ENCODE assay signal across 4 worm cellular contexts in the genomic region with DNA sequence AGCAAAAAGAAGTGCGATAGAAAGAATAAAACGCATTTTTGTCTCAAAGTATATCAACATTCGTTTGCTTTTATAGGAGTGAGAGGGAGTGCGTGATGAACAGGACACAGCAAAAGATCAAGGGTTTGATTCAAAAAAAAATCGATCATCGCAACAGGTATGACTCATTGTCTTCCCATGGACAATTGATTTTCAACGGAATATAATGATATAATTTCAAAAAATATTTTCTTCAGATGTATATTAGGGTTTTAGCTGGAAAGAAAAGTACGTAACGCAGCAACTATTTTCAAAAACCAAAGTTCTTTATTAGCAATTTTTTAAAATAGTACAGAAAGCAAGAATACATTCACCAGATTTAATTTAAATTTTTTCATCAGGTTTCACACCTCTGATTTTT.
TF ChIP-seq lines count a peak whose summit lies in the region.

A gene (minus strand): TSS at position 101 of the 400 bp plus-strand sequence.

TF ChIP-seq in whole organism, L1 larva, 84 proteins besides CTCF, POLR2A, EP300 and RAD21:
- TF ChIP-seq nhr-85 (tag; lab: Kevin White, UChicago) (peak; percentile 73), elt-3 (tag; optimal IDR thresholded peaks at IDR 0.05; lab: Kevin White, UChicago) (no peak), fkh-10 (GFP tag; optimal IDR thresholded peaks at IDR 0.05; lab: Kevin White, UChicago) (no peak), grh-1 (GFP tag; IDR thresholded peaks at IDR 0.05; lab: Robert Waterston, UW) (no peak), rnt-1 (tag; optimal IDR thresholded peaks at IDR 0.05; lab: Kevin White, UChicago) (no peak), pax-3 (tag; optimal IDR thresholded peaks at IDR 0.05; lab: Kevin White, UChicago) (no peak), blmp-1 (tag; optimal IDR thresholded peaks at IDR 0.05; lab: Kevin White, UChicago) (peak; percentile 24), ztf-4 (tag; optimal IDR thresholded peaks at IDR 0.05; lab: Kevin White, UChicago) (no peak), xbp-1 (tag; optimal IDR thresholded peaks at IDR 0.05; lab: Kevin White, UChicago) (no peak), nhr-77 (tag; optimal IDR thresholded peaks at IDR 0.05; lab: Kevin White, UChicago) (no peak), dsc-1 (tag; optimal IDR thresholded peaks at IDR 0.05; lab: Kevin White, UChicago) (no peak)

TF ChIP-seq in whole organism, L2 larva, 48 proteins besides CTCF, POLR2A, EP300 and RAD21:
- TF ChIP-seq nhr-10 (tag; optimal IDR thresholded peaks at IDR 0.05; lab: Kevin White, UChicago) (no peak), mab-5 (tag; optimal IDR thresholded peaks at IDR 0.05; lab: Kevin White, UChicago) (no peak), unc-55 (GFP tag; optimal IDR thresholded peaks at IDR 0.05; lab: Kevin White, UChicago) (no peak), nhr-237 (tag; optimal IDR thresholded peaks at IDR 0.05; lab: Kevin White, UChicago) (no peak), lin-11 (tag; optimal IDR thresholded peaks at IDR 0.05; lab: Kevin White, UChicago) (no peak), fos-1 (tag; optimal IDR thresholded peaks at IDR 0.05; lab: Kevin White, UChicago) (peak; percentile 22), nhr-6 (tag; optimal IDR thresholded peaks at IDR 0.05; lab: Kevin White, UChicago) (no peak), alr-1 (tag; optimal IDR thresholded peaks at IDR 0.05; lab: Kevin White, UChicago) (no peak), sma-3 (GFP tag; optimal IDR thresholded peaks at IDR 0.05; lab: Kevin White, UChicago) (peak; percentile 15), ceh-16 (tag; optimal IDR thresholded peaks at IDR 0.05; lab: Kevin White, UChicago) (no peak), unc-39 (tag; optimal IDR thresholded peaks at IDR 0.05; lab: Kevin White, UChicago) (no peak)

TF ChIP-seq in whole organism, L3 larva, 47 proteins besides CTCF, POLR2A, EP300 and RAD21:
- TF ChIP-seq egl-27 (tag; optimal IDR thresholded peaks at IDR 0.05; lab: Kevin White, UChicago): no peak
- peak; percentile 10 for TF ChIP-seq hmg-11 (tag; optimal IDR thresholded peaks at IDR 0.05; lab: Kevin White, UChicago)

TF ChIP-seq in whole organism, L4 larva, 104 proteins besides CTCF, POLR2A, EP300 and RAD21:
- TF ChIP-seq nhr-6 (tag; optimal IDR thresholded peaks at IDR 0.05; lab: Kevin White, UChicago) (no peak), lim-7 (GFP tag; IDR thresholded peaks at IDR 0.05; lab: Robert Waterston, UW) (no peak), cey-2 (tag; optimal IDR thresholded peaks at IDR 0.05; lab: Kevin White, UChicago; ENCODE audit: borderline replicate concordance, insufficient read depth) (no peak), madf-5 (GFP tag; IDR thresholded peaks at IDR 0.05; lab: Robert Waterston, UW) (no peak), fkh-10 (GFP tag; optimal IDR thresholded peaks at IDR 0.05; lab: Kevin White, UChicago) (no peak), ama-1 (optimal IDR thresholded peaks at IDR 0.05; lab: Kevin White, UChicago) (no peak), unc-130 (GFP tag; optimal IDR thresholded peaks at IDR 0.05; lab: Kevin White, UChicago) (no peak), lin-38 (GFP tag; IDR thresholded peaks at IDR 0.05; lab: Robert Waterston, UW) (no peak), ceh-20 (GFP tag; IDR thresholded peaks at IDR 0.05; lab: Robert Waterston, UW) (no peak), aha-1 (tag; lab: Kevin White, UChicago) (peak; percentile 34), skn-1 (tag; optimal IDR thresholded peaks at IDR 0.05; lab: Kevin White, UChicago) (no peak), fos-1 (tag; optimal IDR thresholded peaks at IDR 0.05; lab: Kevin White, UChicago) (no peak), saeg-2 (GFP tag; IDR thresholded peaks at IDR 0.05; lab: Robert Waterston, UW) (no peak), dve-1 (tag; optimal IDR thresholded peaks at IDR 0.05; lab: Kevin White, UChicago; ENCODE audit: insufficient read depth) (peak; percentile 3), nhr-77 (tag; optimal IDR thresholded peaks at IDR 0.05; lab: Kevin White, UChicago) (no peak), hmg-1.1 (GFP tag; IDR thresholded peaks at IDR 0.05; lab: Robert Waterston, UW) (no peak), nhr-28 (tag; optimal IDR thresholded peaks at IDR 0.05; lab: Kevin White, UChicago) (peak; percentile 7), dmd-9 (GFP tag; IDR thresholded peaks at IDR 0.05; lab: Robert Waterston, UW) (no peak), daf-19 (GFP tag; conservative IDR thresholded peaks at IDR 0.05; lab: Robert Waterston, UW) (no peak), lin-13 (GFP tag; optimal IDR thresholded peaks at IDR 0.05; lab: Kevin White, UChicago) (no peak)
